Fruit fly (Drosophila melanogaster) whole organism, adult: Measurements from ENCODE around the gene hoip.

Experiments used
- CG14711 ChIP-seq: fragments of 200-800 bp; sonication (Bioruptor generic); optimal IDR thresholded peaks from 2 replicates; lab custom pipeline; 2018; ENCODE audit warnings: missing biosample characterization, mild to moderate bottlenecking, missing genetic modification characterization, moderate library complexity
- CG33017 ChIP-seq: fragments of 200-800 bp; sonication (Bioruptor generic); optimal IDR thresholded peaks from 2 replicates; lab custom pipeline; 2018; ENCODE audit warnings: missing biosample characterization, mild to moderate bottlenecking, missing genetic modification characterization, moderate library complexity
- CG7101 ChIP-seq: fragments of 200-800 bp; sonication (Bioruptor generic); optimal IDR thresholded peaks from 2 replicates; lab custom pipeline; 2018; ENCODE audit warnings: missing biosample characterization, mild to moderate bottlenecking, missing genetic modification characterization, moderate library complexity
- Crg-1 ChIP-seq: fragments of 200-800 bp; sonication (Bioruptor generic); optimal IDR thresholded peaks from 2 replicates; lab custom pipeline; 2016; ENCODE audit warnings: missing biosample characterization, missing genetic modification characterization
- Mnt ChIP-seq: fragments of 200-800 bp; sonication (Bioruptor generic); optimal IDR thresholded peaks from 2 replicates; lab custom pipeline; 2016; ENCODE audit warnings: missing biosample characterization, mild to moderate bottlenecking, missing genetic modification characterization
- cic ChIP-seq: fragments of 200-800 bp; sonication (Bioruptor generic); optimal IDR thresholded peaks from 2 replicates; lab custom pipeline; 2017; ENCODE audit warnings: missing biosample characterization, mild to moderate bottlenecking, missing genetic modification characterization, moderate library complexity
- cnc ChIP-seq, 2 experiments: fragments of >200 bp; optimal IDR thresholded peaks; 2 replicates each; lab custom pipeline; 2017
- kay ChIP-seq: fragments of 200-800 bp; sonication (Bioruptor generic); peaks from one replicate; lab custom pipeline; 2016; ENCODE audit warnings: missing biosample characterization, missing genetic modification characterization, borderline replicate concordance
- ovo ChIP-seq: fragments of 200-800 bp; sonication (Bioruptor generic); optimal IDR thresholded peaks from 2 replicates; lab custom pipeline; 2016; ENCODE audit warnings: missing biosample characterization, missing genetic modification characterization
- pad ChIP-seq: fragments of 200-800 bp; sonication (Bioruptor generic); optimal IDR thresholded peaks from 3 replicates; lab custom pipeline; 2017; ENCODE audit warnings: missing biosample characterization, missing genetic modification characterization, mild to moderate bottlenecking, moderate library complexity, missing genetic modification reagents
- toe ChIP-seq: fragments of 200-800 bp; sonication (Bioruptor generic); optimal IDR thresholded peaks from 2 replicates; lab custom pipeline; 2016; ENCODE audit warnings: missing biosample characterization, missing genetic modification characterization

dm6 chr2L:9704343-9704742 lies 4.8 kb downstream of the hoip start:
- no peak for TF ChIP-seq pad
- TF ChIP-seq Mnt (GFP tag; lab: Kevin White, UChicago): no peak
- no peak for TF ChIP-seq Crg-1 (GFP tag; lab: Kevin White, UChicago)
- no peak for TF ChIP-seq CG7101 (tag; lab: Kevin White, UChicago)
- TF ChIP-seq kay: no peak
- no peak for TF ChIP-seq cic (GFP tag; lab: Kevin White, UChicago)
- TF ChIP-seq cnc (optimal IDR thresholded peaks at IDR 0.05; lab: Kevin White, UChicago): no peak
- no peak for TF ChIP-seq CG14711
- TF ChIP-seq toe: no peak
- TF ChIP-seq CG33017 (tag; lab: Kevin White, UChicago): no peak
- TF ChIP-seq ovo (GFP tag; lab: Kevin White, UChicago): no peak
